Fruit fly (Drosophila melanogaster) whole organism, embryonic: ENCODE measurements around the gene pkaap.

ENCODE experiments used
- Awh ChIP-seq: fragments of 200-800 bp; sonication (Bioruptor generic); IDR thresholded peaks from 2 replicates; pipeline ENCODE4, ENCODE4 v1.3.6; 2022; ENCODE audit warnings: missing biosample characterization, missing genetic modification characterization
- CG10147 ChIP-seq: fragments of 200-800 bp; sonication (Bioruptor generic); optimal IDR thresholded peaks from 2 replicates; lab custom pipeline; 2019; ENCODE audit warnings: missing biosample characterization, mild to moderate bottlenecking, missing genetic modification characterization, moderate library complexity
- CG10267 ChIP-seq: fragments of 200-800 bp; sonication (Bioruptor generic); optimal IDR thresholded peaks from 2 replicates; lab custom pipeline; 2018; ENCODE audit warnings: missing biosample characterization, mild to moderate bottlenecking, missing genetic modification characterization, moderate library complexity
- CG11696 ChIP-seq: fragments of 200-800 bp; sonication (Bioruptor generic); IDR thresholded peaks from 2 replicates; pipeline ENCODE4 v1.3.6; 2022; ENCODE audit warnings: missing biosample characterization, missing genetic modification characterization
- CG13775 ChIP-seq: fragments of 200-800 bp; sonication (Bioruptor generic); optimal IDR thresholded peaks from 3 replicates; lab custom pipeline; 2017; ENCODE audit warnings: missing biosample characterization, mild to moderate bottlenecking, missing genetic modification characterization
- CG14014 ChIP-seq: fragments of 200-800 bp; sonication (Bioruptor generic); IDR thresholded peaks from 2 replicates; pipeline ENCODE4 v1.3.6; 2022; ENCODE audit warnings: missing biosample characterization, missing genetic modification characterization
- CG16779 ChIP-seq: fragments of 200-800 bp; sonication (Bioruptor generic); IDR thresholded peaks from 2 replicates; pipeline ENCODE4 v1.3.6; 2022; ENCODE audit warnings: missing biosample characterization, missing genetic modification characterization
- CG18476 ChIP-seq: fragments of 200-800 bp; sonication (Bioruptor generic); optimal IDR thresholded peaks from 2 replicates; lab custom pipeline; 2016; ENCODE audit warnings: missing biosample characterization, mild to moderate bottlenecking, missing genetic modification characterization
- CG3163 ChIP-seq: fragments of 200-800 bp; sonication (Bioruptor generic); optimal IDR thresholded peaks from 3 replicates; lab custom pipeline; 2016; ENCODE audit warnings: missing biosample characterization, missing genetic modification characterization
- CG3847 ChIP-seq: fragments of 200-800 bp; sonication (Bioruptor generic); IDR thresholded peaks from 2 replicates; pipeline ENCODE4 v1.3.6; 2022; ENCODE audit warnings: missing biosample characterization, missing genetic modification characterization
- CG7357 ChIP-seq: fragments of 200-800 bp; sonication (Bioruptor generic); IDR thresholded peaks from 3 replicates; pipeline ENCODE4 v1.3.6; 2022; ENCODE audit warnings: missing biosample characterization, missing genetic modification characterization
- CG7745 ChIP-seq: fragments of 200-800 bp; sonication (Bioruptor generic); optimal IDR thresholded peaks from 2 replicates; lab custom pipeline; 2018; ENCODE audit warnings: missing biosample characterization, mild to moderate bottlenecking, missing genetic modification characterization, moderate library complexity
- CG7839 ChIP-seq: fragments of 200-800 bp; sonication (Bioruptor generic); optimal IDR thresholded peaks from 3 replicates; lab custom pipeline; 2018; ENCODE audit warnings: missing biosample characterization, mild to moderate bottlenecking, missing genetic modification characterization, moderate library complexity
- CG8359 ChIP-seq: fragments of 200-800 bp; sonication (Bioruptor generic); optimal IDR thresholded peaks from 2 replicates; lab custom pipeline; 2017; ENCODE audit warnings: missing biosample characterization, mild to moderate bottlenecking, missing genetic modification characterization, borderline replicate concordance
- Deaf1 ChIP-seq: fragments of 200-800 bp; optimal IDR thresholded peaks from 3 replicates; lab custom pipeline; 2019; ENCODE audit warnings: missing biosample characterization, mild to moderate bottlenecking, missing genetic modification characterization, moderate library complexity
- Drgx ChIP-seq: fragments of 200-800 bp; sonication (Bioruptor generic); IDR thresholded peaks from 2 replicates; pipeline ENCODE4 v1.3.6; 2022; ENCODE audit warnings: missing biosample characterization, missing genetic modification characterization
- ERR ChIP-seq: fragments of 200-800 bp; sonication (Bioruptor generic); optimal IDR thresholded peaks from 2 replicates; lab custom pipeline; 2016; ENCODE audit warnings: missing biosample characterization, missing genetic modification characterization
- Hand ChIP-seq: fragments of 200-800 bp; sonication (Bioruptor generic); optimal IDR thresholded peaks from 2 replicates; lab custom pipeline; 2017; ENCODE audit warnings: mild to moderate bottlenecking, missing biosample characterization, missing genetic modification reagents, missing genetic modification characterization
- HmgZ ChIP-seq: fragments of 200-800 bp; sonication (Bioruptor generic); optimal IDR thresholded peaks from 2 replicates; lab custom pipeline; 2018; ENCODE audit warnings: missing biosample characterization, mild to moderate bottlenecking, missing genetic modification characterization
- Hmr ChIP-seq: fragments of 200-800 bp; sonication (Bioruptor generic); optimal IDR thresholded peaks from 3 replicates; lab custom pipeline; 2017; ENCODE audit warnings: mild to moderate bottlenecking, missing biosample characterization, missing genetic modification reagents, missing genetic modification characterization
- Hmx ChIP-seq: fragments of 200-800 bp; sonication (Bioruptor generic); optimal IDR thresholded peaks from 2 replicates; lab custom pipeline; 2016; ENCODE audit warnings: missing biosample characterization, missing genetic modification characterization
- Lhr ChIP-seq: fragments of 200-800 bp; sonication (Bioruptor generic); optimal IDR thresholded peaks from 3 replicates; lab custom pipeline; 2017; ENCODE audit warnings: mild to moderate bottlenecking, missing biosample characterization, missing genetic modification reagents, missing genetic modification characterization
- Meics ChIP-seq: fragments of 200-800 bp; sonication (Bioruptor generic); optimal IDR thresholded peaks from 2 replicates; lab custom pipeline; 2017; ENCODE audit warnings: missing biosample characterization, mild to moderate bottlenecking, missing genetic modification characterization
- Neu2 ChIP-seq: fragments of 200-800 bp; sonication (Bioruptor generic); optimal IDR thresholded peaks from 3 replicates; lab custom pipeline; 2016; ENCODE audit warnings: missing biosample characterization, missing genetic modification characterization, borderline replicate concordance
- Nf-YC ChIP-seq: fragments of 200-800 bp; optimal IDR thresholded peaks from 3 replicates; lab custom pipeline; 2019; ENCODE audit warnings: missing biosample characterization, mild to moderate bottlenecking, missing genetic modification characterization, moderate library complexity
- Oli ChIP-seq: fragments of 200-800 bp; sonication (Bioruptor generic); optimal IDR thresholded peaks from 2 replicates; lab custom pipeline; 2018; ENCODE audit warnings: missing biosample characterization, mild to moderate bottlenecking, missing genetic modification characterization, moderate library complexity
- Opbp ChIP-seq: fragments of 200-800 bp; sonication (Bioruptor generic); IDR thresholded peaks from 3 replicates; pipeline ENCODE4 v1.3.6; 2022; ENCODE audit warnings: missing biosample characterization, missing genetic modification characterization; ENCODE audit not compliant: partially characterized antibody
- Pdp1 ChIP-seq, 2 experiments: fragments of 200-800 bp; sonication (Bioruptor generic); optimal IDR thresholded peaks; 3 replicates each; lab custom pipeline; 2016; ENCODE audit warnings: missing biosample characterization in 2 of 2, missing genetic modification characterization in 2 of 2, mild to moderate bottlenecking in 1 of 2, moderate library complexity in 1 of 2
- Rx ChIP-seq: fragments of 200-800 bp; sonication (Bioruptor generic); IDR thresholded peaks from 2 replicates; pipeline ENCODE4 v1.3.6; 2022; ENCODE audit warnings: missing biosample characterization, missing genetic modification characterization
- Tbp ChIP-seq: fragments of >200 bp; optimal IDR thresholded peaks from 2 replicates; lab custom pipeline; 2018; ENCODE audit warnings: missing biosample characterization, missing genetic modification characterization
- ab ChIP-seq: fragments of 200-800 bp; sonication (Bioruptor generic); optimal IDR thresholded peaks from 2 replicates; lab custom pipeline; 2016; ENCODE audit warnings: missing biosample characterization, missing genetic modification characterization
- bowl ChIP-seq: fragments of 200-800 bp; sonication (Bioruptor generic); IDR thresholded peaks from 2 replicates; pipeline ENCODE4 v1.3.6; 2022; ENCODE audit warnings: missing biosample characterization, missing genetic modification characterization
- chinmo ChIP-seq: fragments of 200-800 bp; sonication (Bioruptor generic); IDR thresholded peaks from 4 replicates; pipeline ENCODE4 v1.3.6; 2022; ENCODE audit warnings: missing biosample characterization, missing genetic modification characterization; ENCODE audit not compliant: partially characterized antibody
- crc ChIP-seq: fragments of 200-800 bp; sonication (Bioruptor generic); optimal IDR thresholded peaks from 2 replicates; lab custom pipeline; 2016; ENCODE audit warnings: missing biosample characterization, missing genetic modification characterization
- esg ChIP-seq: fragments of 200-800 bp; sonication (Bioruptor generic); conservative IDR thresholded peaks from 2 replicates; pipeline ENCODE4 v1.3.6; 2022; ENCODE audit warnings: missing biosample characterization, missing genetic modification characterization
- fd96Cb ChIP-seq: fragments of 200-800 bp; sonication (Bioruptor generic); optimal IDR thresholded peaks from 2 replicates; lab custom pipeline; 2018; ENCODE audit warnings: missing biosample characterization, mild to moderate bottlenecking, missing genetic modification characterization, moderate library complexity
- gsb ChIP-seq: fragments of 200-800 bp; sonication (Bioruptor generic); IDR thresholded peaks from 2 replicates; pipeline ENCODE4 v1.3.6; 2022; ENCODE audit warnings: missing biosample characterization, missing genetic modification characterization
- gt ChIP-seq: fragments of 200-800 bp; sonication (Bioruptor generic); IDR thresholded peaks from 2 replicates; pipeline ENCODE4 v1.3.6; 2022; ENCODE audit warnings: missing biosample characterization, missing genetic modification characterization
- jigr1 ChIP-seq: fragments of 200-800 bp; sonication (Bioruptor generic); IDR thresholded peaks from 3 replicates; pipeline ENCODE4 v1.3.6; 2022; ENCODE audit warnings: missing biosample characterization, missing genetic modification characterization
- jing ChIP-seq: fragments of 200-800 bp; sonication (Bioruptor generic); optimal IDR thresholded peaks from 2 replicates; lab custom pipeline; 2018; ENCODE audit warnings: missing biosample characterization, mild to moderate bottlenecking, missing genetic modification characterization
- jumu ChIP-seq: fragments of 200-800 bp; sonication (Bioruptor generic); optimal IDR thresholded peaks from 3 replicates; lab custom pipeline; 2016; ENCODE audit warnings: missing biosample characterization, missing genetic modification characterization
- lbe ChIP-seq: fragments of 200-800 bp; sonication (Bioruptor generic); optimal IDR thresholded peaks from 2 replicates; lab custom pipeline; 2016; ENCODE audit warnings: missing biosample characterization, mild to moderate bottlenecking, missing genetic modification characterization
- peb ChIP-seq: fragments of 200-800 bp; sonication (Bioruptor generic); IDR thresholded peaks from 2 replicates; pipeline ENCODE4 v1.3.6; 2022; ENCODE audit warnings: missing biosample characterization, missing genetic modification characterization
- pum ChIP-seq: fragments of 200-800 bp; sonication (Bioruptor generic); optimal IDR thresholded peaks from 2 replicates; lab custom pipeline; 2016; ENCODE audit warnings: missing biosample characterization, missing genetic modification characterization
- run ChIP-seq: fragments of 200-800 bp; sonication (Bioruptor generic); optimal IDR thresholded peaks from 3 replicates; lab custom pipeline; 2018; ENCODE audit warnings: missing biosample characterization, mild to moderate bottlenecking, missing genetic modification characterization
- sens-2 ChIP-seq: fragments of 200-800 bp; sonication (Bioruptor generic); IDR thresholded peaks from 2 replicates; pipeline ENCODE4 v1.3.6; 2022; ENCODE audit warnings: missing biosample characterization, missing genetic modification characterization
- sisA ChIP-seq: fragments of 200-800 bp; sonication (Bioruptor generic); IDR thresholded peaks from 2 replicates; pipeline ENCODE4 v1.3.6; 2022; ENCODE audit warnings: missing biosample characterization, missing genetic modification characterization
- sob ChIP-seq: fragments of 200-800 bp; sonication (Bioruptor generic); IDR thresholded peaks from 2 replicates; pipeline ENCODE4 v1.3.6; 2022; ENCODE audit warnings: missing biosample characterization, missing genetic modification characterization
- stwl ChIP-seq: fragments of 200-800 bp; sonication (Bioruptor generic); optimal IDR thresholded peaks from 3 replicates; lab custom pipeline; 2018; ENCODE audit warnings: missing biosample characterization, mild to moderate bottlenecking, missing genetic modification characterization, moderate library complexity
- tll ChIP-seq, 2 experiments: fragments of 200-800 bp in 1 of 2; fragments of >200 bp in 1 of 2; sonication (Bioruptor generic) in 1 of 2; optimal IDR thresholded peaks; 2 replicates each; lab custom pipeline; 2017 to 2019; ENCODE audit warnings: missing biosample characterization in 2 of 2, missing genetic modification characterization in 2 of 2, mild to moderate bottlenecking in 1 of 2, moderate library complexity in 1 of 2
- usp ChIP-seq: fragments of >200 bp; optimal IDR thresholded peaks from 2 replicates; lab custom pipeline; 2017; ENCODE audit warnings: missing biosample characterization, missing genetic modification characterization
- wdn ChIP-seq: fragments of 200-800 bp; sonication (Bioruptor generic); IDR thresholded peaks from 2 replicates; pipeline ENCODE4 v1.3.6; 2022; ENCODE audit warnings: missing biosample characterization, missing genetic modification characterization

pkaap gene

DNA sequence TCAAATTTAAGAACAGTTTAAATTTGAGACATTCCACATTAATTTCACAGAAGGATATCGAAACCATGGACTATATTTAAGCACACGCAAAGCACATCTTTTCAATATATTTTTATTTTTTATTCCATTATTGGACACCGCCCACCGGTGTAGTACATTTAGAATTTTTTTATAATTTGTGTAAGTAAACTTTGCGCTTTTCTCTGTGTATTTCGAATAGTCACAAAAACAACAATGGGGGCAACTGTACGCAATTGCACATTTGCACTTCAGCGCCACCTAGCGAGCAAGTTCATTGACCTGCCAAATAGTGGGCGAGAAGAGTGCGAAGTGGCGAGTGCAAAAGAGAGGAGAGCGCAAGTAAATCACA is 12.3 kb upstream of the pkaap start (continued):
- peak; percentile 78 for TF ChIP-seq Neu2 (GFP tag; lab: Kevin White, UChicago)
- no peak for TF ChIP-seq jumu (GFP tag; lab: Kevin White, UChicago)
- peak; percentile 68 for TF ChIP-seq CG14014 (GFP tag; lab: Robert Waterston, UW)
- TF ChIP-seq esg (GFP tag; lab: Robert Waterston, UW) = no peak
- TF ChIP-seq Tbp (GFP tag; lab: Kevin White, UChicago) = no peak
- TF ChIP-seq Rx (GFP tag; lab: Robert Waterston, UW) = no peak
- no peak for TF ChIP-seq gsb (GFP tag; lab: Robert Waterston, UW)
- TF ChIP-seq usp (GFP tag; lab: Kevin White, UChicago) = no peak
- TF ChIP-seq Opbp (GFP tag; lab: Robert Waterston, UW) = no peak
- TF ChIP-seq bowl (GFP tag; lab: Robert Waterston, UW) = no peak
- no peak for TF ChIP-seq CG16779 (GFP tag; lab: Robert Waterston, UW)
- TF ChIP-seq CG7745 = no peak
- TF ChIP-seq HmgZ (tag; lab: Kevin White, UChicago) = no peak
- TF ChIP-seq sens-2 (GFP tag; lab: Robert Waterston, UW) = no peak
- TF ChIP-seq CG10147 (GFP tag; lab: Kevin White, UChicago) = peak; percentile 50
- no peak for TF ChIP-seq run (tag; lab: Kevin White, UChicago)
- no peak for TF ChIP-seq wdn
- TF ChIP-seq Hand (GFP tag; lab: Kevin White, UChicago) = peak; percentile 39
- no peak for TF ChIP-seq pum (GFP tag; lab: Kevin White, UChicago)
- TF ChIP-seq Nf-YC (tag; lab: Kevin White, UChicago) = no peak
- TF ChIP-seq CG13775 (GFP tag; lab: Kevin White, UChicago) = peak; percentile 55
- no peak for TF ChIP-seq lbe
- peak; percentile 36 for TF ChIP-seq CG10267 (tag; lab: Kevin White, UChicago)
- TF ChIP-seq fd96Cb = peak; percentile 38
- peak; percentile 29; the same call in 1 of the 3 replicates for TF ChIP-seq CG7357 (GFP tag; lab: Robert Waterston, UW)
- TF ChIP-seq CG11696 (GFP tag; lab: Robert Waterston, UW) = 0 out of 2 replicates have a peak, but pooled peaks have one; percentile 30
- peak; percentile 47 for TF ChIP-seq CG18476 (GFP tag; lab: Kevin White, UChicago)
- peak; percentile 48 for TF ChIP-seq sisA (GFP tag; lab: Robert Waterston, UW)
- TF ChIP-seq CG3163 = no peak
- no peak for TF ChIP-seq Lhr (GFP tag; lab: Kevin White, UChicago)
- TF ChIP-seq ERR (GFP tag; lab: Kevin White, UChicago) = no peak
- peak; percentile 40; the same call in 1 of the 2 replicates for TF ChIP-seq sob
- TF ChIP-seq Deaf1 = no peak
- no peak for TF ChIP-seq crc (GFP tag; lab: Kevin White, UChicago)
- TF ChIP-seq gt = no peak
- TF ChIP-seq jigr1 (GFP tag; lab: Robert Waterston, UW) = no peak
- no peak for TF ChIP-seq ab (GFP tag; lab: Kevin White, UChicago)
- peak; percentile 33 for TF ChIP-seq jing (GFP tag; lab: Kevin White, UChicago)
- TF ChIP-seq peb (GFP tag; lab: Robert Waterston, UW) = no peak
- TF ChIP-seq CG3847 (GFP tag; lab: Robert Waterston, UW) = no peak; the same call in 1 of the 2 replicates
- peak; percentile 62 for TF ChIP-seq Oli (tag; lab: Kevin White, UChicago)
- no peak for TF ChIP-seq tll (GFP tag; optimal IDR thresholded peaks at IDR 0.05; lab: Kevin White, UChicago)
- no peak for TF ChIP-seq stwl (tag; lab: Kevin White, UChicago)
- no peak for TF ChIP-seq CG8359 (GFP tag; lab: Kevin White, UChicago)
- TF ChIP-seq chinmo (GFP tag; lab: Robert Waterston, UW) = no peak
- peak; percentile 73 for TF ChIP-seq Meics (GFP tag; lab: Kevin White, UChicago)
- no peak for TF ChIP-seq Hmx (GFP tag; lab: Kevin White, UChicago)
- peak; percentile 63 for TF ChIP-seq CG7839 (tag; lab: Kevin White, UChicago)
- TF ChIP-seq Pdp1 (GFP tag; optimal IDR thresholded peaks at IDR 0.05; lab: Kevin White, UChicago) = peak in 1 of 2 experiments; percentile 24
- TF ChIP-seq Drgx = peak; percentile 89
- TF ChIP-seq Hmr (GFP tag; lab: Kevin White, UChicago) = peak; percentile 75
- TF ChIP-seq Awh (GFP tag; lab: Robert Waterston, UW) = no peak
